Worm (Caenorhabditis elegans) whole organism, late embryonic: ENCODE measurements around the gene exc-7.
A peak's percentile ranks its signal among the peaks of the same experiment; 100 is the strongest.

Experiments used
- ama-1 ChIP-seq: fragments of 150-350 bp; optimal IDR thresholded peaks from 2 replicates; lab custom pipeline; 2014
- ets-4 ChIP-seq: sonication (generic microtip); optimal IDR thresholded peaks from 2 replicates; lab custom pipeline; 2016; ENCODE audit warnings: missing genetic modification characterization, missing compliant biosample characterization
- hlh-8 ChIP-seq: sonication (generic microtip); optimal IDR thresholded peaks from 2 replicates; lab custom pipeline; 2016; ENCODE audit warnings: missing genotype, missing genetic modification characterization, missing compliant biosample characterization
- pqm-1 ChIP-seq: sonication (generic microtip); optimal IDR thresholded peaks from 2 replicates; lab custom pipeline; 2016; ENCODE audit warnings: missing genetic modification characterization, missing compliant biosample characterization
- rnt-1 ChIP-seq: sonication (generic microtip); optimal IDR thresholded peaks from 2 replicates; lab custom pipeline; 2016; ENCODE audit warnings: missing genetic modification characterization, missing compliant biosample characterization

ce11 chrII:9621121-9621520, 45.4 kb downstream of the exc-7 start:
- TF ChIP-seq rnt-1 (tag; lab: Kevin White, UChicago) (peak; percentile 24), ets-4 (tag; lab: Kevin White, UChicago) (no peak), pqm-1 (tag; lab: Kevin White, UChicago) (no peak), hlh-8 (tag; lab: Kevin White, UChicago) (no peak), ama-1 (lab: Kevin White, UChicago) (no peak)
